Fruit fly (Drosophila melanogaster) whole organism, embryonic: Measurements from ENCODE around the gene RpS25.

ENCODE experiments used
- Bteb2 ChIP-seq: fragments of 200-800 bp; sonication (Bioruptor generic); optimal IDR thresholded peaks from 2 replicates; lab custom pipeline; 2016; ENCODE audit warnings: missing biosample characterization, missing genetic modification characterization
- CG12744 ChIP-seq: fragments of 200-800 bp; sonication (Bioruptor generic); optimal IDR thresholded peaks from 2 replicates; lab custom pipeline; 2016; ENCODE audit warnings: missing biosample characterization, missing genetic modification characterization
- CG13775 ChIP-seq: fragments of 200-800 bp; sonication (Bioruptor generic); optimal IDR thresholded peaks from 3 replicates; lab custom pipeline; 2017; ENCODE audit warnings: missing biosample characterization, mild to moderate bottlenecking, missing genetic modification characterization
- CG14014 ChIP-seq: fragments of 200-800 bp; sonication (Bioruptor generic); IDR thresholded peaks from 2 replicates; pipeline ENCODE4 v1.3.6; 2022; ENCODE audit warnings: missing biosample characterization, missing genetic modification characterization
- CG14710 ChIP-seq: fragments of 200-800 bp; sonication (Bioruptor generic); optimal IDR thresholded peaks from 3 replicates; lab custom pipeline; 2019; ENCODE audit warnings: missing biosample characterization, mild to moderate bottlenecking, missing genetic modification characterization, moderate library complexity
- CG1647 ChIP-seq: fragments of 200-800 bp; sonication (Bioruptor generic); optimal IDR thresholded peaks from 3 replicates; lab custom pipeline; 2016; ENCODE audit warnings: missing biosample characterization, missing genetic modification characterization
- CG17361 ChIP-seq: fragments of 200-800 bp; sonication (Bioruptor generic); IDR thresholded peaks from 3 replicates; pipeline ENCODE4 v1.3.6; 2022; ENCODE audit warnings: missing biosample characterization, missing genetic modification characterization
- CG17385 ChIP-seq: fragments of 200-800 bp; sonication (Bioruptor generic); optimal IDR thresholded peaks from 3 replicates; lab custom pipeline; 2018; ENCODE audit warnings: missing biosample characterization, mild to moderate bottlenecking, missing genetic modification characterization
- CG18011 ChIP-seq: fragments of 200-800 bp; sonication (Bioruptor generic); optimal IDR thresholded peaks from 2 replicates; lab custom pipeline; 2017; ENCODE audit warnings: missing biosample characterization, missing genetic modification characterization, mild to moderate bottlenecking, moderate library complexity, missing genotype
- CG2875 ChIP-seq: fragments of 200-800 bp; sonication (Bioruptor generic); optimal IDR thresholded peaks from 2 replicates; lab custom pipeline; 2017; ENCODE audit warnings: missing biosample characterization, mild to moderate bottlenecking, missing genetic modification characterization, missing genetic modification reagents
- CG30020 ChIP-seq: fragments of 200-800 bp; optimal IDR thresholded peaks from 2 replicates; lab custom pipeline; 2019; ENCODE audit warnings: missing biosample characterization, mild to moderate bottlenecking, missing genetic modification characterization, moderate library complexity
- CG3163 ChIP-seq: fragments of 200-800 bp; sonication (Bioruptor generic); optimal IDR thresholded peaks from 3 replicates; lab custom pipeline; 2016; ENCODE audit warnings: missing biosample characterization, missing genetic modification characterization
- CG3995 ChIP-seq: fragments of 200-800 bp; sonication (Bioruptor generic); optimal IDR thresholded peaks from 3 replicates; lab custom pipeline; 2016; ENCODE audit warnings: missing biosample characterization, missing genetic modification characterization
- CG7372 ChIP-seq: fragments of 200-800 bp; sonication (Bioruptor generic); IDR thresholded peaks from 2 replicates; pipeline ENCODE4 v1.3.6; 2022; ENCODE audit warnings: missing biosample characterization, missing genetic modification characterization
- CG8281 ChIP-seq: fragments of 200-800 bp; sonication (Bioruptor generic); optimal IDR thresholded peaks from 2 replicates; lab custom pipeline; 2018; ENCODE audit warnings: missing biosample characterization, mild to moderate bottlenecking, missing genetic modification characterization, moderate library complexity
- D19A ChIP-seq: fragments of 200-800 bp; optimal IDR thresholded peaks from 3 replicates; lab custom pipeline; 2019; ENCODE audit warnings: missing biosample characterization, mild to moderate bottlenecking, missing genetic modification characterization, moderate library complexity
- Dad ChIP-seq: fragments of 200-800 bp; sonication (Bioruptor generic); optimal IDR thresholded peaks from 3 replicates; lab custom pipeline; 2016; ENCODE audit warnings: missing biosample characterization, missing genetic modification characterization
- Ets65A ChIP-seq: fragments of 200-800 bp; sonication (Bioruptor generic); peaks from one replicate; lab custom pipeline; 2016; ENCODE audit warnings: missing biosample characterization, missing genetic modification characterization
- Ets97D ChIP-seq: fragments of 200-800 bp; sonication (Bioruptor generic); optimal IDR thresholded peaks from 3 replicates; lab custom pipeline; 2016; ENCODE audit warnings: missing biosample characterization, missing genetic modification characterization
- HmgZ ChIP-seq: fragments of 200-800 bp; sonication (Bioruptor generic); optimal IDR thresholded peaks from 2 replicates; lab custom pipeline; 2018; ENCODE audit warnings: missing biosample characterization, mild to moderate bottlenecking, missing genetic modification characterization
- Hr51 ChIP-seq, 2 experiments: fragments of 200-800 bp; sonication (Bioruptor generic); optimal IDR thresholded peaks; 2 replicates in 1 of 2; 3 replicates in 1 of 2; lab custom pipeline; 2016 to 2018; ENCODE audit warnings: missing biosample characterization in 2 of 2, missing genetic modification characterization in 2 of 2, mild to moderate bottlenecking in 1 of 2, moderate library complexity in 1 of 2
- Hsf ChIP-seq: fragments of 200-800 bp; sonication (Bioruptor generic); optimal IDR thresholded peaks from 3 replicates; lab custom pipeline; 2016; ENCODE audit warnings: missing biosample characterization, missing genetic modification characterization
- Nf-YA ChIP-seq: fragments of 200-800 bp; sonication (Bioruptor generic); IDR thresholded peaks from 2 replicates; pipeline ENCODE4 v1.3.6; 2022; ENCODE audit warnings: missing biosample characterization, missing genetic modification characterization
- NfI ChIP-seq: fragments of 200-800 bp; sonication (Bioruptor generic); optimal IDR thresholded peaks from 3 replicates; lab custom pipeline; 2018; ENCODE audit warnings: missing biosample characterization, mild to moderate bottlenecking, missing genetic modification characterization, moderate library complexity
- Optix ChIP-seq: fragments of 200-800 bp; sonication (Bioruptor generic); IDR thresholded peaks from 3 replicates; pipeline ENCODE4 v1.3.6; 2022; ENCODE audit warnings: missing biosample characterization, missing genetic modification characterization
- Taf1 ChIP-seq: fragments of 200-800 bp; sonication (Bioruptor generic); IDR thresholded peaks from 2 replicates; pipeline ENCODE4 v1.3.6; 2022; ENCODE audit warnings: missing biosample characterization, missing genetic modification characterization
- Trl ChIP-seq, 3 experiments: fragments of >200 bp in 2 of 3; fragments of 200-800 bp in 1 of 3; sonication (Bioruptor generic) in 1 of 3; optimal IDR thresholded peaks; 2 replicates in 1 of 3; 3 replicates in 2 of 3; lab custom pipeline; 2016 to 2017; ENCODE audit warnings: missing biosample characterization in 1 of 3, missing genetic modification characterization in 1 of 3
- cas ChIP-seq: fragments of 200-800 bp; sonication (Bioruptor generic); IDR thresholded peaks from 2 replicates; pipeline ENCODE4 v1.3.6; 2022; ENCODE audit warnings: missing biosample characterization, missing genetic modification characterization
- cato ChIP-seq: fragments of 200-800 bp; sonication (Bioruptor generic); optimal IDR thresholded peaks from 2 replicates; lab custom pipeline; 2016; ENCODE audit warnings: missing biosample characterization, missing genetic modification characterization, borderline replicate concordance
- dan ChIP-seq: fragments of 200-800 bp; sonication (Bioruptor generic); IDR thresholded peaks from 2 replicates; pipeline ENCODE4 v1.3.6; 2022; ENCODE audit warnings: missing biosample characterization, missing genetic modification characterization
- dimm ChIP-seq: fragments of 200-800 bp; sonication (Bioruptor generic); IDR thresholded peaks from 2 replicates; pipeline ENCODE4 v1.3.6; 2022; ENCODE audit warnings: missing biosample characterization, missing genetic modification characterization
- dysf ChIP-seq: fragments of 200-800 bp; sonication (Bioruptor generic); IDR thresholded peaks from 3 replicates; pipeline ENCODE4 v1.3.6; 2022; ENCODE audit warnings: missing biosample characterization, missing genetic modification characterization
- esg ChIP-seq: fragments of 200-800 bp; sonication (Bioruptor generic); conservative IDR thresholded peaks from 2 replicates; pipeline ENCODE4 v1.3.6; 2022; ENCODE audit warnings: missing biosample characterization, missing genetic modification characterization
- grau ChIP-seq: fragments of 200-800 bp; optimal IDR thresholded peaks from 3 replicates; lab custom pipeline; 2019; ENCODE audit warnings: missing biosample characterization, mild to moderate bottlenecking, missing genetic modification characterization, moderate library complexity
- gro ChIP-seq: fragments of 200-800 bp; sonication (Bioruptor generic); optimal IDR thresholded peaks from 2 replicates; lab custom pipeline; 2016; ENCODE audit warnings: missing biosample characterization, missing genetic modification characterization
- knrl ChIP-seq: fragments of 200-800 bp; sonication (Bioruptor generic); IDR thresholded peaks from 3 replicates; pipeline ENCODE4 v1.3.6; 2022; ENCODE audit warnings: missing biosample characterization, missing genetic modification characterization; ENCODE audit not compliant: partially characterized antibody
- nau ChIP-seq: fragments of 200-800 bp; sonication (Bioruptor generic); optimal IDR thresholded peaks from 3 replicates; lab custom pipeline; 2017; ENCODE audit warnings: missing biosample characterization, mild to moderate bottlenecking, missing genetic modification characterization, missing genetic modification reagents
- nmo ChIP-seq: fragments of 200-800 bp; sonication (Bioruptor generic); optimal IDR thresholded peaks from 2 replicates; lab custom pipeline; 2018; ENCODE audit warnings: missing biosample characterization, mild to moderate bottlenecking, missing genetic modification characterization, moderate library complexity
- pan ChIP-seq, 4 experiments: fragments of >200 bp in 3 of 4; fragments of 200-800 bp in 1 of 4; sonication (Bioruptor generic) in 1 of 4; optimal IDR thresholded peaks in 3 of 4; IDR thresholded peaks in 1 of 4; 2 replicates each; pipeline versions ENCODE4 v1.3.6 to Lab custom; 2017 to 2022; ENCODE audit warnings: missing biosample characterization in 2 of 4, missing genetic modification characterization in 2 of 4, mixed read lengths in 1 of 4
- pfk ChIP-seq: fragments of 200-800 bp; sonication (Bioruptor generic); optimal IDR thresholded peaks from 2 replicates; lab custom pipeline; 2018; ENCODE audit warnings: missing biosample characterization, mild to moderate bottlenecking, missing genetic modification characterization, moderate library complexity
- phol ChIP-seq: fragments of 200-800 bp; sonication (Bioruptor generic); optimal IDR thresholded peaks from 3 replicates; lab custom pipeline; 2018; ENCODE audit warnings: missing biosample characterization, mild to moderate bottlenecking, missing genetic modification characterization, moderate library complexity
- sens ChIP-seq: fragments of 200-800 bp; sonication (Bioruptor generic); peaks from one replicate; lab custom pipeline; 2016; ENCODE audit warnings: missing biosample characterization, missing genetic modification characterization
- sim ChIP-seq: fragments of 200-800 bp; sonication (Bioruptor generic); IDR thresholded peaks from 2 replicates; pipeline ENCODE4 v1.3.6; 2022; ENCODE audit warnings: missing biosample characterization, missing genetic modification characterization
- sob ChIP-seq: fragments of 200-800 bp; sonication (Bioruptor generic); IDR thresholded peaks from 2 replicates; pipeline ENCODE4 v1.3.6; 2022; ENCODE audit warnings: missing biosample characterization, missing genetic modification characterization
- tgo ChIP-seq: fragments of 200-800 bp; sonication (Bioruptor generic); IDR thresholded peaks from 3 replicates; pipeline ENCODE4 v1.3.6; 2022; ENCODE audit warnings: missing biosample characterization, missing genetic modification characterization
- trh ChIP-seq: fragments of 200-800 bp; sonication (Bioruptor generic); optimal IDR thresholded peaks from 2 replicates; lab custom pipeline; 2016; ENCODE audit warnings: missing biosample characterization, missing genetic modification characterization
- vnd ChIP-seq: fragments of 200-800 bp; sonication (Bioruptor generic); IDR thresholded peaks from 3 replicates; pipeline ENCODE4 v1.3.6; 2022; ENCODE audit warnings: missing biosample characterization, missing genetic modification characterization; ENCODE audit not compliant: partially characterized antibody
- wek ChIP-seq: fragments of 200-800 bp; sonication (Bioruptor generic); optimal IDR thresholded peaks from 3 replicates; lab custom pipeline; 2018; ENCODE audit warnings: missing biosample characterization, mild to moderate bottlenecking, missing genetic modification characterization, moderate library complexity
- zfh2 ChIP-seq: fragments of 200-800 bp; sonication (Bioruptor generic); optimal IDR thresholded peaks from 2 replicates; lab custom pipeline; 2016; ENCODE audit warnings: missing biosample characterization, missing genetic modification characterization

Gene RpS25

DNA sequence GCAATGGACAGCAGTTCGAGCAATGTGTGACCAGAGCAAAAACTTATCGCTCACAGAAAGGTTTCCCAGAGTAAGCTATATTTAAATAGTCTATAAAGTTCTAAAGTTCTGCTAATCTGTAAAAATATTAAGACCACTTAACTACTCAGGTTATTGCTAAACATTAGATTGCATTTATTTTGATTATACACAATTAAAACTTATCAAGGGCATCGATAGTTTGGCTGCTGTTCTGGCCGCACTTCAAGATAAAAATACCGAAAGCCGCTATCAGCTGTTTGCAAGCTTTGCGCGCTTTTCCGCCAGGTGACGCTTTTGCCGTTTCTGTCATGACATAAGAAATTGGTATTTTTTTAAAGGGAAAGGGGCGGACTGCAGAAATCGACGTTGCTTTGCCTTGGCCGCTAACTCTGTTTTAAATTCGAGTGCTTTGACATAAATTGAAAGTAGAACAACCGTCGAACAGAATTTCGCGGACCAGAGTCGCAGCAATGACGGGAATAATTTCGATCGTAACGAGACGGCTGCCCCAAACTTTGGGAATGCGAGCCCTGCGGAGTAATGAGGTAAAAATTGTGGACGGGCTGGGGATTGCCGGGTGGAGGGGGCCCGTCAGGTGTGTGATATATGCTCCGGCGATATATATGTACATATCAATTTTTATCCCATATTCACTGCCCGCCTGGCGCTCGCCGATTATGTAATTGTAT is 28.0 kb upstream of the RpS25 start, which contains the start of the genes CG17734 and CG5214 (continued):
- no peak for TF ChIP-seq pan (optimal IDR thresholded peaks at IDR 0.05; lab: Kevin White, UChicago)
- no peak for TF ChIP-seq pan (GFP tag; optimal IDR thresholded peaks at IDR 0.05 in 1 of 2, IDR thresholded peaks at IDR 0.05 in 1 of 2)
- TF ChIP-seq cas (GFP tag; lab: Robert Waterston, UW) = no peak
- peak; percentile 44 for TF ChIP-seq Hsf (GFP tag; lab: Kevin White, UChicago)
- TF ChIP-seq wek (GFP tag; lab: Kevin White, UChicago) = no peak
- TF ChIP-seq CG18011 (GFP tag; lab: Kevin White, UChicago) = no peak
- no peak for TF ChIP-seq NfI
- no peak for TF ChIP-seq CG14710 (tag; lab: Kevin White, UChicago)
- peak; percentile 79; the same call in 2 of the 3 replicates for TF ChIP-seq vnd (GFP tag; lab: Robert Waterston, UW)
- no peak for TF ChIP-seq CG3163
- TF ChIP-seq CG7372 (GFP tag; lab: Robert Waterston, UW) = no peak; the same call in 1 of the 2 replicates
- TF ChIP-seq gro (GFP tag; lab: Kevin White, UChicago) = peak; percentile 71
- no peak for TF ChIP-seq CG13775 (GFP tag; lab: Kevin White, UChicago)
- TF ChIP-seq grau (tag; lab: Kevin White, UChicago) = no peak
- TF ChIP-seq CG14014 (GFP tag; lab: Robert Waterston, UW) = no peak
- no peak for TF ChIP-seq CG8281
- TF ChIP-seq Trl (optimal IDR thresholded peaks at IDR 0.05; lab: Kevin White, UChicago) = no peak
- TF ChIP-seq Trl (GFP tag; optimal IDR thresholded peaks at IDR 0.05; lab: Kevin White, UChicago) = peak; percentile 34
- no peak for TF ChIP-seq Dad
- TF ChIP-seq Nf-YA (GFP tag; lab: Robert Waterston, UW) = no peak
- peak; percentile 4 for TF ChIP-seq CG1647
- no peak for TF ChIP-seq Hr51 (GFP tag; optimal IDR thresholded peaks at IDR 0.05; lab: Kevin White, UChicago)
- no peak for TF ChIP-seq esg
- TF ChIP-seq Ets65A (GFP tag; lab: Kevin White, UChicago) = peak; percentile 79
- TF ChIP-seq Bteb2 (GFP tag; lab: Kevin White, UChicago) = no peak
- no peak for TF ChIP-seq nmo (GFP tag; lab: Kevin White, UChicago)
- no peak for TF ChIP-seq dimm (GFP tag; lab: Robert Waterston, UW)
- no peak for TF ChIP-seq tgo (GFP tag; lab: Robert Waterston, UW)
- TF ChIP-seq D19A (tag; lab: Kevin White, UChicago) = no peak
- TF ChIP-seq Taf1 (GFP tag; lab: Robert Waterston, UW) = no peak
- no peak for TF ChIP-seq dan (GFP tag; lab: Robert Waterston, UW)
- peak; percentile 44 for TF ChIP-seq HmgZ (tag; lab: Kevin White, UChicago)
- no peak for TF ChIP-seq CG30020
- TF ChIP-seq sob (GFP tag; lab: Robert Waterston, UW) = no peak
- TF ChIP-seq zfh2 = no peak
- no peak for TF ChIP-seq trh
- no peak for TF ChIP-seq CG2875 (GFP tag; lab: Kevin White, UChicago)
- TF ChIP-seq sens (GFP tag; lab: Kevin White, UChicago) = peak; percentile 72
- no peak; the same call in 2 of the 3 replicates for TF ChIP-seq CG17361 (GFP tag; lab: Robert Waterston, UW)
- TF ChIP-seq CG12744 (GFP tag; lab: Kevin White, UChicago) = no peak
- no peak for TF ChIP-seq dysf (GFP tag; lab: Robert Waterston, UW)
- TF ChIP-seq Ets97D (GFP tag; lab: Kevin White, UChicago) = peak; percentile 82
- no peak for TF ChIP-seq Optix (GFP tag; lab: Robert Waterston, UW)
- TF ChIP-seq cato (GFP tag; lab: Kevin White, UChicago) = no peak
- TF ChIP-seq phol (tag; lab: Kevin White, UChicago) = no peak
- no peak; the same call in none of the 3 replicates for TF ChIP-seq knrl (GFP tag; lab: Robert Waterston, UW)
- TF ChIP-seq CG17385 (GFP tag; lab: Kevin White, UChicago) = no peak
- TF ChIP-seq nau (GFP tag; lab: Kevin White, UChicago) = no peak
- no peak for TF ChIP-seq pfk (GFP tag; lab: Kevin White, UChicago)
- peak; percentile 24 for TF ChIP-seq CG3995
- no peak for TF ChIP-seq sim
